Worm (Caenorhabditis elegans): ENCODE data around the gene F26C11.3.
"Not testable (repeated sequence)": the region's sequence is repeated elsewhere in the genome, so short reads cannot be mapped to it uniquely, and the experiment has no call there.

The F26C11.3 gene

DNA sequence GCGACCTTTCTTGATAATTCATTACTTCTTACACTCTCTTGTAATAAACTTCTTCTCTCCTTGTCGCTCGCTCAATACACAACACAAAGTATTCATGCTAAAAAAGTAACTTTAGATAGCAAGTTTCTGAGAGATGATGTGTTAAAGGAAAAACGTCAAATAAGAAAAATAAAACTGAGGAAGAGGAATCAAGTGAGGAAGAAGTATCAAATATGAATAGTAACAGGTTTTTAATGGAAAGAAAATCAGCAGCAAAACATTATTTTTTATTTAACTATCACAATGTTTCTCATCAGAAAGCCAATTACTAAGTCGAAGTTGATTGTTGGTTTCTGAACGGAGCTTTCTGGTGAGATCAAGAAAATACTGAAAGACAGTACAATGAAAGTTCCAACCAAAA lies 48.5 kb downstream of the F26C11.3 start, which contains the start of gene chil-1:
Gene chil-1 (minus strand): TSS at position 101 of the 400 bp plus-strand sequence.
- not testable (repeated sequence) for TF ChIP-seq ceh-8 (GFP tag; optimal IDR thresholded peaks at IDR 0.05); nhr-28 (tag; optimal IDR thresholded peaks at IDR 0.05); ama-1 (optimal IDR thresholded peaks at IDR 0.05)

DNA sequence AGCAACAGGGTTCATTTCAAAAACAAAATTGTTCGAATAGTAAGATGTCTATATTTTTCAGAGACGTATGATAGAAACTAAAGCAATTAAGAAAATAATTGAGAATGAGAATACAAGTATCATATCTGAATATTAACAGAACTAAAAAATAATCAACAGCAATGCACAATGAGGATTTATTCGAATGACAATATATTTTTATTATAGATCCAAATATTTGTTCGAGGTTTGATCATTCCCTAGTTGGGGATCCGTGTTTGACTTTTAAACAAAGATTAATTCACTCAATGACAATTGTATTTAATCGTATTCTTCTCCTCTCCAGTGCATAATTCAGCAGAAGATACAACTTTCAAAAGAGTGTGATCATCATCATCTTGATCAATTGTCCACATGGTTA lies 52.8 kb downstream of the F26C11.3 start, which contains the start of gene C08H9.18:
Gene C08H9.18 (minus strand): TSS at position 101 of the 400 bp plus-strand sequence.
- TF ChIP-seq lsy-2 (tag; optimal IDR thresholded peaks at IDR 0.05) (no peak), zag-1 (tag; optimal IDR thresholded peaks at IDR 0.05) (no peak)

DNA sequence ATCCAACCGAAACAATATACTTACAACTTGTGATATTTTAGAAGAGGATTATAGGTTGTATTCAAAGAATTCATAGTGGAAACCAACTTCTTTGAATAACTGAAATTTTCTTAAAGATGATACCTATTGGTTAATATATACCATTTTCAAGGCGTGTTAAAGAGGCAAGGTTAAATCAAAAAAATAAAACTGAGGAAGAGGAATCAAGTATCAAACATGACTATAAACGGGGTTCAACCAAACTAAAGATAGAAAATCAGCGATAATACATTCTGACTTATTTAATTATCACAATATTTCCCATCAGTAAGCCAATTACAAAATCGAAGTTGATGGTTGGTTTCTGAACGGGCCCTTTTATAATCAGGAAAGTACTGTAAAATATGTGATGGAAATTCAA lies 53.5 kb downstream of the F26C11.3 start, which contains the start of gene chil-3:
Gene chil-3 (minus strand): TSS at position 101 of the 400 bp plus-strand sequence.
- TF ChIP-seq ets-5 (GFP tag; IDR thresholded peaks at IDR 0.05), result no peak
- no peak for TF ChIP-seq lin-13 (GFP tag; optimal IDR thresholded peaks at IDR 0.05)
- no peak for TF ChIP-seq efl-3 (GFP tag; optimal IDR thresholded peaks at IDR 0.05)
- TF ChIP-seq dsc-1 (tag; optimal IDR thresholded peaks at IDR 0.05), result no peak
- TF ChIP-seq nhr-77 (tag; optimal IDR thresholded peaks at IDR 0.05), result no peak
- TF ChIP-seq nhr-90 (tag; optimal IDR thresholded peaks at IDR 0.05; ENCODE audit: poor library complexity), result no peak
- TF ChIP-seq C34B4.2 (tag; optimal IDR thresholded peaks at IDR 0.05), result no peak
- no peak for TF ChIP-seq egl-13 (tag; optimal IDR thresholded peaks at IDR 0.05)
- no peak for TF ChIP-seq aly-2 (tag; optimal IDR thresholded peaks at IDR 0.05)
- TF ChIP-seq fos-1 (tag; optimal IDR thresholded peaks at IDR 0.05), result no peak
- no peak for TF ChIP-seq nhr-47 (tag; optimal IDR thresholded peaks at IDR 0.05)
- no peak for TF ChIP-seq ceh-63 (GFP tag; optimal IDR thresholded peaks at IDR 0.05)
- TF ChIP-seq nhr-12 (tag; optimal IDR thresholded peaks at IDR 0.05), result no peak

DNA sequence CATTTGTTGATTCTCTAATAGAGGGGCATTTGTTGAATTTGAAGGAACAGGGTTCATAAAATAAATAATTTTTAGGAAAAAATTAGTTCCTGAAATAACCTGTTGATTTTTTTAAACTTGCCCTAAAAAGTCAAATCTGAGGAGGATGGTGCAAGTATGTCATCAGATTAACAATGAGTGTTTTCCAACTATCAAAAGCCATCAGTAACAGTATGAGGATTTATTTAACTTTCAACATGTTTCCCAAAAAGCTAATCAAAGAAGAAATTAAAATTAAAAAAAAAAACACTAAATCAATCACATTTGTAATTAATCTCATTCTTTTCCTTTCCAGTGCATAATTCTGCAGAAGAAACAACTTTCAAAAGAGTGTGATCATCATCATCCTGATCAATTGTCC lies 55.3 kb downstream of the F26C11.3 start, which contains the start of gene chil-5:
Gene chil-5 (minus strand): TSS at position 101 of the 400 bp plus-strand sequence.
- TF ChIP-seq fos-1 (tag; optimal IDR thresholded peaks at IDR 0.05), result no peak
- TF ChIP-seq tlp-1 (tag; optimal IDR thresholded peaks at IDR 0.05), result no peak
- no peak for TF ChIP-seq C34B4.2 (tag; optimal IDR thresholded peaks at IDR 0.05)
- TF ChIP-seq lin-35 (GFP tag; optimal IDR thresholded peaks at IDR 0.05), result no peak
- TF ChIP-seq nhr-84 (tag; optimal IDR thresholded peaks at IDR 0.05), result no peak

DNA sequence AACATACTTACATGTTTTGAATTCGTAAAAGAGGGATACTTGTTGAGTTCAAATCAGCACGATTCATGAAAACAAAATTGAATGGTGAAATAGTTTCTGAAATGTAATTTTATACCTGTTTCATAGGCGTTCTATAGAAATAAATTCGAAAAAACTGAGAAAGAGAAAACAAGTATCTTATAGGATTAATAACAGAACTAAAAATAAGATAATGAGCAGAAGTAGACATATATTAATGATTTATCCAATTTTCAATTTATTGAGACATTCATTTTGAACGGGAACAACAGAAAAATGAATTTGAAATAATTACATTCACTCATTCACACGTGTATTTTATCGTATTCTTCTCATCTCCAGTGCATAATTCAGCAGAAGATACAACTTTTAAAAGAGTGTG lies 57.1 kb downstream of the F26C11.3 start, which contains the start of gene chil-6:
Gene chil-6 (minus strand): TSS at position 101 of the 400 bp plus-strand sequence.
- TF ChIP-seq lir-3 (tag; optimal IDR thresholded peaks at IDR 0.05; ENCODE audit: poor library complexity) (no peak), rnt-1 (tag; optimal IDR thresholded peaks at IDR 0.05) (no peak), C04F5.9 (tag; optimal IDR thresholded peaks at IDR 0.05) (no peak), F16B12.6 (tag; optimal IDR thresholded peaks at IDR 0.05) (no peak), nhr-71 (tag; optimal IDR thresholded peaks at IDR 0.05) (no peak), nhr-76 (tag; optimal IDR thresholded peaks at IDR 0.05) (no peak), snpc-4 (tag; optimal IDR thresholded peaks at IDR 0.05) (no peak), egl-27 (tag; optimal IDR thresholded peaks at IDR 0.05) (no peak), fkh-4 (tag; optimal IDR thresholded peaks at IDR 0.05; ENCODE audit: borderline replicate concordance) (no peak), dsc-1 (tag; optimal IDR thresholded peaks at IDR 0.05) (no peak), nhr-90 (tag; optimal IDR thresholded peaks at IDR 0.05; ENCODE audit: poor library complexity) (no peak), ceh-90 (tag; optimal IDR thresholded peaks at IDR 0.05) (no peak), Y116A8C.19 (tag; optimal IDR thresholded peaks at IDR 0.05; ENCODE audit: borderline replicate concordance) (no peak)

DNA sequence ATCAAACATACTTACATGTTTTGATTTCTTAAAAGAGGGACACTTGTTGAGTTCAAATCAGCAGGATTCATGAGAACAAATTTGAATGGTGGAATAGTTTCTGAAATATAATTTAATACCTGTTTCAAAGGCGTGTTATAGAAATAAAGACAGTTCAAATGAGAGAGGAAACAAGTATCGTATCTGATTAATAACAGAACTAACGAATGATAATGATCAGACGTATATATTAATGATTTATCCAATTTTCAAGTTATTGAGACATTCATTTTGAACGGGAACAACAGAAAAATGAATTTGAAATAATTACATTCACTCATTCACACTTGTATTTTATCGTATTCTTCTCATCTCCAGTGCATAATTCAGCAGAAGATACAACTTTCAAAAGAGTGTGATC lies 59.3 kb downstream of the F26C11.3 start, which contains the start of gene chil-4:
Gene chil-4 (minus strand): TSS at position 101 of the 400 bp plus-strand sequence.
- TF ChIP-seq lir-3 (tag; optimal IDR thresholded peaks at IDR 0.05; ENCODE audit: poor library complexity) (no peak), lin-14 (GFP tag; optimal IDR thresholded peaks at IDR 0.05) (no peak), mdl-1 (tag; optimal IDR thresholded peaks at IDR 0.05) (no peak), efl-3 (GFP tag; optimal IDR thresholded peaks at IDR 0.05) (no peak), hlh-17 (GFP tag; optimal IDR thresholded peaks at IDR 0.05; ENCODE audit: borderline replicate concordance) (no peak), ceh-8 (GFP tag; optimal IDR thresholded peaks at IDR 0.05) (no peak), C34B4.2 (tag; optimal IDR thresholded peaks at IDR 0.05) (no peak), fkh-8 (tag; optimal IDR thresholded peaks at IDR 0.05) (no peak), isw-1 (GFP tag; IDR thresholded peaks at IDR 0.05) (no peak), ceh-90 (tag; optimal IDR thresholded peaks at IDR 0.05) (no peak), nhr-47 (tag; optimal IDR thresholded peaks at IDR 0.05) (no peak), F16B12.6 (tag; optimal IDR thresholded peaks at IDR 0.05) (no peak), vab-15 (tag; optimal IDR thresholded peaks at IDR 0.05) (no peak), fos-1 (tag; optimal IDR thresholded peaks at IDR 0.05) (no peak), elt-2 (tag; optimal IDR thresholded peaks at IDR 0.05) (no peak), tlp-1 (tag; optimal IDR thresholded peaks at IDR 0.05) (no peak)
